Worm (Caenorhabditis elegans): ENCODE results near the gene toca-1.

toca-1 gene

ce11 chrX:1522068-1522467 is 781 bp upstream of the toca-1 start:
- TF ChIP-seq jun-1 (tag; optimal IDR thresholded peaks at IDR 0.05), result no peak
- TF ChIP-seq nfya-1 (tag; optimal IDR thresholded peaks at IDR 0.05; ENCODE audit: insufficient read depth), result peak; percentile 57
- peak; percentile 35 for TF ChIP-seq hmg-11 (tag; optimal IDR thresholded peaks at IDR 0.05)
- TF ChIP-seq lin-15B (tag; optimal IDR thresholded peaks at IDR 0.05), result peak; percentile 5
- TF ChIP-seq snpc-4 (tag; optimal IDR thresholded peaks at IDR 0.05), result no peak
- TF ChIP-seq ceh-9 (tag; optimal IDR thresholded peaks at IDR 0.05), result no peak
- TF ChIP-seq lin-39 (tag; optimal IDR thresholded peaks at IDR 0.05), result peak; percentile 71

ce11 chrX:1517519-1517918 is 3.8 kb downstream of the toca-1 start:
- peak; percentile 3 for TF ChIP-seq hmg-11 (tag; optimal IDR thresholded peaks at IDR 0.05)
- TF ChIP-seq daf-12 (tag; optimal IDR thresholded peaks at IDR 0.05), result no peak
- TF ChIP-seq nhr-23 (tag; optimal IDR thresholded peaks at IDR 0.05), result peak; percentile 1
- TF ChIP-seq nhr-43 (tag; optimal IDR thresholded peaks at IDR 0.05; ENCODE audit: poor library complexity, severe bottlenecking), result no peak

ce11 chrX:1516574-1516973 is 4.7 kb downstream of the toca-1 start:
- TF ChIP-seq snpc-4 (tag; optimal IDR thresholded peaks at IDR 0.05), result peak; percentile 16
- no peak for TF ChIP-seq nhr-76 (tag; optimal IDR thresholded peaks at IDR 0.05)

ce11 chrX:1513153-1513552 is 8.1 kb downstream of the toca-1 start:
- no peak for TF ChIP-seq ama-1 (optimal IDR thresholded peaks at IDR 0.05)
- no peak for TF ChIP-seq lin-39 (tag; optimal IDR thresholded peaks at IDR 0.05)
- no peak for TF ChIP-seq unc-62 (GFP tag; optimal IDR thresholded peaks at IDR 0.05)
- TF ChIP-seq ZK546.5 (tag; optimal IDR thresholded peaks at IDR 0.05), result no peak
- TF ChIP-seq ceh-82 (tag; optimal IDR thresholded peaks at IDR 0.05), result no peak
- no peak for TF ChIP-seq nhr-76 (tag; optimal IDR thresholded peaks at IDR 0.05)
- TF ChIP-seq mdl-1 (tag; optimal IDR thresholded peaks at IDR 0.05), result no peak
- no peak for TF ChIP-seq ceh-16 (tag; optimal IDR thresholded peaks at IDR 0.05)
- no peak for TF ChIP-seq nfya-1 (tag; optimal IDR thresholded peaks at IDR 0.05; ENCODE audit: insufficient read depth)

- TF ChIP-seq sea-2 (GFP tag; optimal IDR thresholded peaks at IDR 0.05), result no peak
- TF ChIP-seq nhr-237 (tag; optimal IDR thresholded peaks at IDR 0.05), result no peak
- TF ChIP-seq snpc-4 (tag; optimal IDR thresholded peaks at IDR 0.05), result no peak
- no peak for TF ChIP-seq R02D3.7 (tag; optimal IDR thresholded peaks at IDR 0.05)
- TF ChIP-seq egl-27 (tag; optimal IDR thresholded peaks at IDR 0.05), result no peak
Measured at ce11 chrX:1512307-1512706, 9.0 kb downstream of the toca-1 start.

ce11 chrX:1504529-1505080 is 16.7 kb downstream of the toca-1 start:
- TF ChIP-seq mdl-1 (tag; optimal IDR thresholded peaks at IDR 0.05) (peak; percentile 9), tbx-2 (tag; optimal IDR thresholded peaks at IDR 0.05) (peak; percentile 31), nhr-11 (tag; optimal IDR thresholded peaks at IDR 0.05) (peak; percentile 87), pqm-1 (tag; optimal IDR thresholded peaks at IDR 0.05) (peak; percentile 95), egl-5 (tag; optimal IDR thresholded peaks at IDR 0.05) (peak; percentile 40), nhr-23 (tag; optimal IDR thresholded peaks at IDR 0.05) (peak; percentile 77), ceh-28 (tag; optimal IDR thresholded peaks at IDR 0.05) (peak; percentile 66), skn-1 (tag; optimal IDR thresholded peaks at IDR 0.05) (peak; percentile 20), daf-12 (tag; optimal IDR thresholded peaks at IDR 0.05) (no peak), R02D3.7 (tag; optimal IDR thresholded peaks at IDR 0.05) (peak; percentile 26), nhr-76 (tag; optimal IDR thresholded peaks at IDR 0.05) (no peak), eor-1 (tag; optimal IDR thresholded peaks at IDR 0.05) (peak in 1 of 2 experiments; percentile 66), pha-4 (tag; optimal IDR thresholded peaks at IDR 0.05) (peak; percentile 100), nhr-237 (tag; optimal IDR thresholded peaks at IDR 0.05) (no peak), ztf-4 (tag; optimal IDR thresholded peaks at IDR 0.05) (no peak), nfya-1 (tag; optimal IDR thresholded peaks at IDR 0.05; ENCODE audit: insufficient read depth) (peak; percentile 49), elt-2 (tag; optimal IDR thresholded peaks at IDR 0.05) (peak; percentile 93), lsy-12 (tag; optimal IDR thresholded peaks at IDR 0.05) (peak; percentile 60), nhr-43 (tag; optimal IDR thresholded peaks at IDR 0.05; ENCODE audit: poor library complexity, severe bottlenecking) (peak; percentile 83), nhr-25 (tag; optimal IDR thresholded peaks at IDR 0.05) (peak; percentile 83), ztf-11 (tag; optimal IDR thresholded peaks at IDR 0.05) (no peak), lin-39 (tag; optimal IDR thresholded peaks at IDR 0.05) (peak; percentile 21), snpc-4 (tag; optimal IDR thresholded peaks at IDR 0.05) (no peak), lin-15B (tag; optimal IDR thresholded peaks at IDR 0.05) (peak; percentile 27), ZK546.5 (tag; optimal IDR thresholded peaks at IDR 0.05) (no peak), jun-1 (tag; optimal IDR thresholded peaks at IDR 0.05) (peak; percentile 94), elt-3 (tag; optimal IDR thresholded peaks at IDR 0.05) (no peak), sea-2 (GFP tag; optimal IDR thresholded peaks at IDR 0.05) (no peak), fkh-2 (tag; optimal IDR thresholded peaks at IDR 0.05) (no peak), ama-1 (optimal IDR thresholded peaks at IDR 0.05) (peak; percentile 100), elt-1 (tag; optimal IDR thresholded peaks at IDR 0.05) (peak; percentile 62), nhr-67 (tag; optimal IDR thresholded peaks at IDR 0.05) (no peak), unc-39 (tag; optimal IDR thresholded peaks at IDR 0.05) (no peak)

Data from whole organism, L3 larva.